Worm (Caenorhabditis elegans): ENCODE measurements around the gene emc-5.

Gene emc-5

ce11 chrII:11479076-11479475, 17.5 kb upstream of the emc-5 start, which contains the start of gene W02B12.12:
W02B12.12 (minus strand) TSS chrII:11479176.
- TF ChIP-seq snpc-1.3 (tag; optimal IDR thresholded peaks at IDR 0.05; ENCODE audit: insufficient read depth) (no peak), ceh-27 (GFP tag; optimal IDR thresholded peaks at IDR 0.05) (no peak), aptf-2 (GFP tag; conservative IDR thresholded peaks at IDR 0.05) (no peak), snpc-1.1 (tag; optimal IDR thresholded peaks at IDR 0.05; ENCODE audit: insufficient read depth) (no peak), F39B2.1 (GFP tag; IDR thresholded peaks at IDR 0.05) (no peak), B0019.2 (GFP tag; conservative IDR thresholded peaks at IDR 0.05) (no peak), let-526 (GFP tag; IDR thresholded peaks at IDR 0.05) (no peak), die-1 (tag; optimal IDR thresholded peaks at IDR 0.05) (no peak), B0035.1 (tag; optimal IDR thresholded peaks at IDR 0.05) (no peak), ceh-40 (GFP tag; IDR thresholded peaks at IDR 0.05) (no peak), unc-130 (GFP tag; optimal IDR thresholded peaks at IDR 0.05) (no peak), dpl-1 (GFP tag; optimal IDR thresholded peaks at IDR 0.05) (no peak), nfyb-1 (GFP tag; IDR thresholded peaks at IDR 0.05) (no peak), nhr-179 (tag; optimal IDR thresholded peaks at IDR 0.05) (no peak), madf-3 (GFP tag; IDR thresholded peaks at IDR 0.05) (no peak), lir-1 (GFP tag; conservative IDR thresholded peaks at IDR 0.05) (no peak), somi-1 (GFP tag; optimal IDR thresholded peaks at IDR 0.05) (no peak)

- TF ChIP-seq ZK185.1 (tag; optimal IDR thresholded peaks at IDR 0.05; ENCODE audit: poor library complexity, severe bottlenecking) (peak; percentile 95), athp-1 (tag; optimal IDR thresholded peaks at IDR 0.05) (peak; percentile 91), F39B2.1 (GFP tag; IDR thresholded peaks at IDR 0.05) (peak; percentile 85; the same call in 1 of the 2 replicates), ztf-18 (tag; optimal IDR thresholded peaks at IDR 0.05) (peak; percentile 89), attf-3 (GFP tag; conservative IDR thresholded peaks at IDR 0.05) (peak; percentile 71), bed-1 (GFP tag; IDR thresholded peaks at IDR 0.05) (peak; percentile 87; the same call in 1 of the 2 replicates), chd-7 (tag; optimal IDR thresholded peaks at IDR 0.05) (peak; percentile 93), ztf-22 (GFP tag; optimal IDR thresholded peaks at IDR 0.05) (peak; percentile 57), ztf-28 (GFP tag; IDR thresholded peaks at IDR 0.05) (peak; percentile 75; the same call in 1 of the 2 replicates), ceh-27 (GFP tag; optimal IDR thresholded peaks at IDR 0.05) (peak; percentile 94), pbrm-1 (GFP tag; IDR thresholded peaks at IDR 0.05) (peak; percentile 91), sptf-2 (GFP tag; optimal IDR thresholded peaks at IDR 0.05) (peak; percentile 98), F10E7.11 (tag; optimal IDR thresholded peaks at IDR 0.05) (peak; percentile 92), unc-130 (GFP tag; optimal IDR thresholded peaks at IDR 0.05) (peak; percentile 62), tlf-1 (GFP tag; optimal IDR thresholded peaks at IDR 0.05) (peak; percentile 76), Y67H2A.10 (GFP tag; conservative IDR thresholded peaks at IDR 0.05) (0 out of 2 replicates have a peak, but pooled peaks have one; percentile 50), lsy-27 (tag; optimal IDR thresholded peaks at IDR 0.05; ENCODE audit: borderline replicate concordance, insufficient read depth) (peak; percentile 72), aptf-2 (GFP tag; conservative IDR thresholded peaks at IDR 0.05) (0 out of 2 replicates have a peak, but pooled peaks have one; percentile 58), xnd-1 (tag; optimal IDR thresholded peaks at IDR 0.05) (peak; percentile 15), F57A8.1 (GFP tag; optimal IDR thresholded peaks at IDR 0.05) (peak; percentile 98), C06A6.2 (GFP tag; conservative IDR thresholded peaks at IDR 0.05) (peak; percentile 57), mxl-1 (tag; optimal IDR thresholded peaks at IDR 0.05) (peak; percentile 98), mcd-1 (GFP tag; IDR thresholded peaks at IDR 0.05) (peak; percentile 83), unc-62 (GFP tag; optimal IDR thresholded peaks at IDR 0.05) (no peak), K12H6.12 (tag; optimal IDR thresholded peaks at IDR 0.05) (peak; percentile 77), efl-1 (GFP tag; optimal IDR thresholded peaks at IDR 0.05) (peak; percentile 25), F23B12.7 (tag; optimal IDR thresholded peaks at IDR 0.05; ENCODE audit: insufficient read depth) (peak; percentile 89), ztf-25 (GFP tag; IDR thresholded peaks at IDR 0.05) (peak; percentile 97), die-1 (tag; optimal IDR thresholded peaks at IDR 0.05) (peak; percentile 98), lsl-1 (GFP tag; optimal IDR thresholded peaks at IDR 0.05) (peak; percentile 82), gei-17 (GFP tag; optimal IDR thresholded peaks at IDR 0.05) (peak; percentile 47), nhr-90 (tag; optimal IDR thresholded peaks at IDR 0.05) (peak; percentile 97), nhr-179 (tag; optimal IDR thresholded peaks at IDR 0.05) (peak; percentile 75), F49E8.2 (tag; optimal IDR thresholded peaks at IDR 0.05; ENCODE audit: insufficient read depth) (peak; percentile 24)
Measured at ce11 chrII:11484600-11484999, 12.0 kb upstream of the emc-5 start.

Measured in whole organism, young adult.